Worm (Caenorhabditis elegans) whole organism, L2 larva: ENCODE data around the gene cks-1.
A peak's percentile ranks its signal among the peaks of the same experiment; 100 is the strongest.

Source experiments
- F13H6.1 ChIP-seq: sonication (generic microtip); optimal IDR thresholded peaks from 2 replicates; lab custom pipeline; 2016; ENCODE audit warnings: missing genetic modification characterization, missing compliant biosample characterization
- R02D3.7 ChIP-seq: fragments of 150-350 bp; optimal IDR thresholded peaks from 2 replicates; lab custom pipeline; 2014; ENCODE audit warnings: missing biosample characterization, missing genetic modification characterization
- Y55F3AM.14 ChIP-seq: fragments of 200-800 bp; sonication (Bioruptor generic); optimal IDR thresholded peaks from 2 replicates; lab custom pipeline; 2018; ENCODE audit warnings: mild to moderate bottlenecking, missing genetic modification characterization, missing compliant biosample characterization
- alr-1 ChIP-seq: fragments of 150-350 bp; optimal IDR thresholded peaks from 2 replicates; lab custom pipeline; 2014; ENCODE audit warnings: missing biosample characterization, missing genetic modification characterization
- ama-1 ChIP-seq: fragments of 150-350 bp; optimal IDR thresholded peaks from 2 replicates; lab custom pipeline; 2018; ENCODE audit warnings: inconsistent platforms
- blmp-1 ChIP-seq: sonication (generic microtip); optimal IDR thresholded peaks from 2 replicates; lab custom pipeline; 2017; ENCODE audit warnings: missing genetic modification characterization, mild to moderate bottlenecking, missing compliant biosample characterization, antibody characterized with exemption, moderate library complexity; ENCODE audit not compliant: insufficient read depth
- ceh-82 ChIP-seq: fragments of 150-350 bp; optimal IDR thresholded peaks from 2 replicates; lab custom pipeline; 2014; ENCODE audit warnings: missing biosample characterization, missing genetic modification characterization
- crh-2 ChIP-seq: sonication (generic microtip); optimal IDR thresholded peaks from 2 replicates; lab custom pipeline; 2017; ENCODE audit warnings: missing biosample characterization, missing genetic modification characterization
- dmd-4 ChIP-seq: sonication (generic microtip); optimal IDR thresholded peaks from 2 replicates; lab custom pipeline; 2017; ENCODE audit warnings: missing biosample characterization, missing genetic modification characterization
- egl-27 ChIP-seq: sonication (generic microtip); optimal IDR thresholded peaks from 3 replicates; lab custom pipeline; 2017; ENCODE audit warnings: missing biosample characterization, missing genetic modification reagents, missing genetic modification characterization
- elt-1 ChIP-seq: fragments of 150-350 bp; optimal IDR thresholded peaks from 2 replicates; lab custom pipeline; 2014; ENCODE audit warnings: missing biosample characterization, missing genetic modification characterization
- fos-1 ChIP-seq: fragments of 150-350 bp; optimal IDR thresholded peaks from 2 replicates; lab custom pipeline; 2014; ENCODE audit warnings: missing biosample characterization, missing genetic modification characterization
- gmeb-1 ChIP-seq: fragments of 150-350 bp; optimal IDR thresholded peaks from 2 replicates; lab custom pipeline; 2014; ENCODE audit warnings: missing biosample characterization, missing genetic modification characterization
- lin-11 ChIP-seq: fragments of 150-350 bp; sonication (generic microtip); optimal IDR thresholded peaks from 2 replicates; lab custom pipeline; 2014; ENCODE audit warnings: missing biosample characterization, missing genetic modification characterization, inconsistent platforms, mixed read lengths
- lin-13 ChIP-seq: fragments of 150-350 bp; optimal IDR thresholded peaks from 2 replicates; lab custom pipeline; 2014; ENCODE audit warnings: missing biosample characterization, missing genetic modification reagents, missing genetic modification characterization
- lin-39 ChIP-seq: fragments of 150-350 bp; optimal IDR thresholded peaks from 2 replicates; lab custom pipeline; 2014; ENCODE audit warnings: missing biosample characterization, missing genetic modification reagents, missing genetic modification characterization
- lsy-2 ChIP-seq, 2 experiments: fragments of 150-350 bp in 1 of 2; sonication (generic microtip) in 1 of 2; optimal IDR thresholded peaks; 2 replicates each; lab custom pipeline; 2014 to 2017; ENCODE audit warnings: missing biosample characterization in 2 of 2, missing genetic modification characterization in 2 of 2
- mab-5 ChIP-seq: fragments of 150-350 bp; optimal IDR thresholded peaks from 2 replicates; lab custom pipeline; 2014; ENCODE audit warnings: missing biosample characterization, missing genetic modification characterization
- mbf-1 ChIP-seq: sonication (generic microtip); optimal IDR thresholded peaks from 2 replicates; lab custom pipeline; 2017; ENCODE audit warnings: missing biosample characterization, missing genetic modification characterization
- mdl-1 ChIP-seq, 2 experiments: fragments of 150-350 bp in 1 of 2; sonication (generic microtip) in 1 of 2; optimal IDR thresholded peaks; 2 replicates each; lab custom pipeline; 2017; ENCODE audit warnings: missing biosample characterization in 2 of 2, missing genetic modification characterization in 2 of 2
- nhr-129 ChIP-seq: fragments of 150-350 bp; optimal IDR thresholded peaks from 2 replicates; lab custom pipeline; 2014; ENCODE audit warnings: missing biosample characterization, missing genetic modification characterization
- nhr-237 ChIP-seq: fragments of 150-350 bp; optimal IDR thresholded peaks from 2 replicates; lab custom pipeline; 2014; ENCODE audit warnings: missing biosample characterization, missing genetic modification characterization
- nhr-25 ChIP-seq: fragments of 150-350 bp; sonication (generic microtip); optimal IDR thresholded peaks from 3 replicates; lab custom pipeline; 2014; ENCODE audit warnings: missing biosample characterization, missing genetic modification characterization
- nhr-6 ChIP-seq: fragments of 150-350 bp; optimal IDR thresholded peaks from 2 replicates; lab custom pipeline; 2014; ENCODE audit warnings: missing biosample characterization, missing genetic modification characterization
- peb-1 ChIP-seq: fragments of 150-350 bp; optimal IDR thresholded peaks from 2 replicates; lab custom pipeline; 2014; ENCODE audit warnings: missing biosample characterization, missing genetic modification characterization
- sem-4 ChIP-seq: fragments of 150-350 bp; optimal IDR thresholded peaks from 2 replicates; lab custom pipeline; 2014; ENCODE audit warnings: missing biosample characterization, missing genetic modification reagents, missing genetic modification characterization
- skn-1 ChIP-seq: sonication (generic microtip); optimal IDR thresholded peaks from 2 replicates; lab custom pipeline; 2017; ENCODE audit warnings: missing biosample characterization, missing genetic modification characterization
- sma-3 ChIP-seq: sonication (generic microtip); optimal IDR thresholded peaks from 2 replicates; lab custom pipeline; 2016; ENCODE audit warnings: missing genetic modification reagents, missing genetic modification characterization, missing compliant biosample characterization
- sma-9 ChIP-seq, 2 experiments: fragments of 150-350 bp in 1 of 2; sonication (generic microtip) in 1 of 2; optimal IDR thresholded peaks; 2 replicates each; lab custom pipeline; 2014 to 2016; ENCODE audit warnings: missing genetic modification characterization in 2 of 2, mild to moderate bottlenecking in 1 of 2, missing biosample characterization in 1 of 2, missing compliant biosample characterization in 1 of 2, missing genetic modification reagents in 1 of 2, moderate library complexity in 1 of 2
- unc-39 ChIP-seq: fragments of 150-350 bp; optimal IDR thresholded peaks from 2 replicates; lab custom pipeline; 2014; ENCODE audit warnings: missing biosample characterization, missing genetic modification characterization
- ztf-1 ChIP-seq: fragments of 200-800 bp; sonication (Bioruptor generic); conservative IDR thresholded peaks from 2 replicates; pipeline ENCODE4 v1.3.6; 2022; ENCODE audit warnings: missing genetic modification characterization, missing compliant biosample characterization
- ztf-11 ChIP-seq: sonication (generic microtip); optimal IDR thresholded peaks from 2 replicates; lab custom pipeline; 2017; ENCODE audit warnings: missing biosample characterization, missing genetic modification characterization

Gene cks-1

ce11 chrIV:8535946-8536345, 22.2 kb downstream of the cks-1 start:
- peak; percentile 45 for TF ChIP-seq ama-1
- TF ChIP-seq lsy-2 (tag; optimal IDR thresholded peaks at IDR 0.05; lab: Kevin White, UChicago) = no peak
- TF ChIP-seq mab-5 (tag; lab: Kevin White, UChicago) = no peak
- TF ChIP-seq sma-3 (GFP tag; lab: Kevin White, UChicago) = no peak
- no peak for TF ChIP-seq Y55F3AM.14 (GFP tag; lab: Kevin White, UChicago)
- no peak for TF ChIP-seq mdl-1 (tag; optimal IDR thresholded peaks at IDR 0.05; lab: Kevin White, UChicago)
- no peak for TF ChIP-seq F13H6.1 (tag; lab: Kevin White, UChicago)
- TF ChIP-seq unc-39 = no peak
- TF ChIP-seq R02D3.7 = no peak
- TF ChIP-seq nhr-129 = peak; percentile 5
- TF ChIP-seq alr-1 (tag; lab: Kevin White, UChicago) = no peak
- TF ChIP-seq nhr-6 (tag; lab: Kevin White, UChicago) = no peak
- TF ChIP-seq elt-1 (tag; lab: Kevin White, UChicago) = no peak
- peak; percentile 30 for TF ChIP-seq sma-9 (GFP tag; optimal IDR thresholded peaks at IDR 0.05; lab: Kevin White, UChicago)
- TF ChIP-seq sma-9 (tag; optimal IDR thresholded peaks at IDR 0.05; lab: Kevin White, UChicago) = no peak
- no peak for TF ChIP-seq lin-13 (GFP tag; lab: Kevin White, UChicago)
- no peak for TF ChIP-seq egl-27 (tag; lab: Kevin White, UChicago)
- no peak for TF ChIP-seq nhr-25 (tag; lab: Kevin White, UChicago)
- TF ChIP-seq ztf-11 = no peak
- TF ChIP-seq sem-4 (tag; lab: Kevin White, UChicago) = no peak
- no peak for TF ChIP-seq peb-1 (tag; lab: Kevin White, UChicago)
- TF ChIP-seq crh-2 = no peak
- TF ChIP-seq fos-1 (tag; lab: Kevin White, UChicago) = no peak

ce11 chrIV:8538011-8538658, 24.4 kb downstream of the cks-1 start:
- no peak for TF ChIP-seq nhr-129
- TF ChIP-seq dmd-4 (tag; lab: Kevin White, UChicago) = no peak
- TF ChIP-seq fos-1 (tag; lab: Kevin White, UChicago) = no peak
- no peak for TF ChIP-seq R02D3.7
- TF ChIP-seq ztf-1 = no peak
- TF ChIP-seq sma-3 (GFP tag; lab: Kevin White, UChicago) = peak; percentile 36
- peak; percentile 18 for TF ChIP-seq gmeb-1
- no peak for TF ChIP-seq sem-4 (tag; lab: Kevin White, UChicago)
- TF ChIP-seq ceh-82 (tag; lab: Kevin White, UChicago) = no peak
- TF ChIP-seq lin-13 (GFP tag; lab: Kevin White, UChicago) = peak; percentile 0

- no peak for TF ChIP-seq blmp-1
- TF ChIP-seq lin-11 (tag; lab: Kevin White, UChicago) = no peak
- no peak for TF ChIP-seq peb-1 (tag; lab: Kevin White, UChicago)
- TF ChIP-seq nhr-237 (tag; lab: Kevin White, UChicago) = no peak
- TF ChIP-seq nhr-25 (tag; lab: Kevin White, UChicago) = no peak
These were observed 25.0 kb downstream of the cks-1 start, which contains the start of gene hyl-1 for ce11 chrIV:8538659-8539173. Gene hyl-1, plus strand, starts transcription at chrIV:8539123.

- TF ChIP-seq sma-9 (GFP tag; optimal IDR thresholded peaks at IDR 0.05; lab: Kevin White, UChicago) = peak; percentile 46
- TF ChIP-seq sma-9 (tag; optimal IDR thresholded peaks at IDR 0.05; lab: Kevin White, UChicago) = no peak
- no peak for TF ChIP-seq R02D3.7
- TF ChIP-seq fos-1 (tag; lab: Kevin White, UChicago) = peak; percentile 95
- TF ChIP-seq peb-1 (tag; lab: Kevin White, UChicago) = no peak
- no peak for TF ChIP-seq dmd-4 (tag; lab: Kevin White, UChicago)
These were observed 25.9 kb downstream of the cks-1 start for ce11 chrIV:8539645-8540044.

ce11 chrIV:8540268-8540667, 26.5 kb downstream of the cks-1 start:
- no peak for TF ChIP-seq nhr-25 (tag; lab: Kevin White, UChicago)
- peak; percentile 29 for TF ChIP-seq crh-2
- TF ChIP-seq lin-39 (tag; lab: Kevin White, UChicago) = no peak
- peak; percentile 25 for TF ChIP-seq F13H6.1 (tag; lab: Kevin White, UChicago)
- TF ChIP-seq fos-1 (tag; lab: Kevin White, UChicago) = peak; percentile 95
- peak; percentile 33 for TF ChIP-seq sma-9 (GFP tag; optimal IDR thresholded peaks at IDR 0.05; lab: Kevin White, UChicago)
- TF ChIP-seq sma-9 (tag; optimal IDR thresholded peaks at IDR 0.05; lab: Kevin White, UChicago) = no peak
- no peak for TF ChIP-seq skn-1
- TF ChIP-seq mbf-1 (tag; lab: Kevin White, UChicago) = no peak
